Worm (Caenorhabditis elegans): ENCODE measurements around the gene K11D12.7.

Gene K11D12.7

DNA sequence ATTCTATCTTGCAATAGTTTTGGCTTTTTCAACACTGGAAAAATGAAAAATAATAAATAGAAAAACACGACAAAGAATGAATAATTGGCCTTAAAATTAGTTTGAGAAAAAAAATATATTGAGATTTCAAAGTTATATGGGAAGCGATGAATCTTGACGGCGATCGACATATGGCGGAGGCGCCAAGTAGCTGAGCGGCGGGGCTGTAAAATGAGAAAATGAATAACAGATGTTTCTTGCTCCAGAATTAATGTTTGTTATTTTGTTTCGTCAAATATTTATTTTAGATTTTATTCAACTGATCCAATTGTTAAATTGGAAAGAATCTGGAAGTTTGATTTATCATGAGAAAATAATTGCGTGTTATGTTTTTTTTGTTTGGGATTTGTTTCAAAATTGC, 3.3 kb upstream of the K11D12.7 start, which contains the start of gene K11D12.11:
K11D12.11 (minus strand) TSS at position 42 of the 400 bp plus-strand sequence.
- no peak for TF ChIP-seq F13C5.2 (tag; optimal IDR thresholded peaks at IDR 0.05)
- no peak for TF ChIP-seq flt-1 (GFP tag; IDR thresholded peaks at IDR 0.05)
- no peak for TF ChIP-seq tbx-11 (GFP tag; IDR thresholded peaks at IDR 0.05)
- TF ChIP-seq sea-1 (GFP tag; conservative IDR thresholded peaks at IDR 0.05) = no peak
- no peak for TF ChIP-seq ceh-13 (GFP tag; optimal IDR thresholded peaks at IDR 0.05)
- no peak for TF ChIP-seq aly-1 (tag; optimal IDR thresholded peaks at IDR 0.05)
- TF ChIP-seq tra-4 (tag; optimal IDR thresholded peaks at IDR 0.05) = no peak
- TF ChIP-seq scrt-1 (GFP tag; IDR thresholded peaks at IDR 0.05) = no peak
- TF ChIP-seq hnd-1 (tag; optimal IDR thresholded peaks at IDR 0.05) = no peak
- no peak for TF ChIP-seq B0310.2 (tag; optimal IDR thresholded peaks at IDR 0.05)
- no peak for TF ChIP-seq ets-7 (tag; optimal IDR thresholded peaks at IDR 0.05)
- TF ChIP-seq ama-1 (optimal IDR thresholded peaks at IDR 0.05) = no peak
- no peak for TF ChIP-seq ceh-36 (tag; optimal IDR thresholded peaks at IDR 0.05)
- TF ChIP-seq pes-1 (GFP tag; IDR thresholded peaks at IDR 0.05) = no peak
- TF ChIP-seq tbx-37 (GFP tag; conservative IDR thresholded peaks at IDR 0.05) = no peak
- TF ChIP-seq hmg-4 (GFP tag; optimal IDR thresholded peaks at IDR 0.05) = no peak
- TF ChIP-seq hmbx-1 (tag; optimal IDR thresholded peaks at IDR 0.05) = no peak

DNA sequence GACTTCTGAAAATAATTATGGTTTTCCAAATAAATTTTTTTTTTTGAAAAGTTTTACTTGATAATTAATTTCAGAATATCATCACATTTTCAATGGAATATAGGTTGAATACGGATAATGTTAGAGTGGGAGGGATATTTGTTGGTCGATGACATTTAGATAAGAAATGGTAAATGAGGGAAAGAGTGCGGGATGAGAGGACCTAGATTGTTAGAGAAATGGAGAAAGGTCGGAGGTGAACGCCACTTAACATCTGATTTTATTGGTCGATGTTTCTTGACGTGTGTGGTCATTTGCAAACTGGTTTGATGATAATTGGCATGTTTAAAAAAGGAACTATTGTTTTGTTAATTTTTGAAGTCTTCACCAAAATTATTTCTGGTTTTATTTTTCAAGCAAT, 2.2 kb upstream of the K11D12.7 start:
- TF ChIP-seq aly-1 (tag; optimal IDR thresholded peaks at IDR 0.05) (no peak), hmg-4 (GFP tag; optimal IDR thresholded peaks at IDR 0.05) (no peak), pes-1 (GFP tag; IDR thresholded peaks at IDR 0.05) (no peak), hnd-1 (tag; optimal IDR thresholded peaks at IDR 0.05) (no peak)

DNA sequence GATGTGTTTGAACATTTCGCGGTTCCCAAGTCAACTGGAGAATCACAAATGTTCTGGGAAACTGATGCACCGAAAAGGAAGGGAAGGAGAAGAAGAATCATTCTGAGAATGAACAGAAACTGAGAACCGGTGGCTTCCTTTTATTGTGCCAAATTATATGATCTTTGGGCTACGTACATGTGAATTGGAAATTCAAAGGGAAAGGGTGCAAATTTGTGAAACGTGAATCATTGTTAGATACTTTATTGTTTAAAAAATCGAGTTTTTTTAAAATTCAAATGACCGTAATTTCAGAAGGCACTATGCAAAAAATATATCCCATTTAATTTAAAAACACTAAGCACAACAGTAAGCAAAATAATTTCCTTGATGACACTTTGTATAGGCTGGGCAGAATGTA, 1.2 kb downstream of the K11D12.7 start, which contains the start of gene K11D12.6:
K11D12.6 (minus strand) TSS at position 101 of the 400 bp plus-strand sequence.
- TF ChIP-seq tbx-11 (GFP tag; IDR thresholded peaks at IDR 0.05) (no peak), tra-4 (tag; optimal IDR thresholded peaks at IDR 0.05) (no peak), B0310.2 (tag; optimal IDR thresholded peaks at IDR 0.05) (no peak), ama-1 (optimal IDR thresholded peaks at IDR 0.05) (no peak), hnd-1 (tag; optimal IDR thresholded peaks at IDR 0.05) (no peak), pes-1 (GFP tag; IDR thresholded peaks at IDR 0.05) (no peak), hmg-4 (GFP tag; optimal IDR thresholded peaks at IDR 0.05) (no peak), ceh-36 (tag; optimal IDR thresholded peaks at IDR 0.05) (no peak), flt-1 (GFP tag; IDR thresholded peaks at IDR 0.05) (no peak)

DNA sequence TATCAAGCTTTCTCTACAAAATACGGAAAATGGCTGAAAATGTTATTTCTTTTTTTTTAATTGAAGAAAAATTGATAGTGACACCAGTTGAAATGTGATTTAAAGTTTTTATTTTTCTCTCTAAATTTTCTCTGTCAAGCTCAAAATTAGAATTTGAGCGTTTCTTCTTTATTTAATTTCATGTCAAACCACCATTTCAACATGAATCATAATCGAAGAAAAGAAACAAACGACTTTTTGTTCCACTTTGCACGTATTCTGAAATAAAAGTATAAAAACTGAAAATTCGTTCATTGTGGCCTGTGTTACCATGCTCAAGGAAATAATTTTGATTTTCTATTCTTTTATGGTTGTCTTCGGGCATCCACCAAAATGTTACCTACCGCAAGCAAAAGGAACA, 3.2 kb downstream of the K11D12.7 start, which contains the start of gene K11D12.13:
K11D12.13 (plus strand) TSS at position 301 of the 400 bp plus-strand sequence.
- TF ChIP-seq ama-1 (optimal IDR thresholded peaks at IDR 0.05) (no peak), ets-7 (tag; optimal IDR thresholded peaks at IDR 0.05) (no peak), tbx-37 (GFP tag; conservative IDR thresholded peaks at IDR 0.05) (no peak), hmbx-1 (tag; optimal IDR thresholded peaks at IDR 0.05) (no peak), tra-4 (tag; optimal IDR thresholded peaks at IDR 0.05) (no peak)

DNA sequence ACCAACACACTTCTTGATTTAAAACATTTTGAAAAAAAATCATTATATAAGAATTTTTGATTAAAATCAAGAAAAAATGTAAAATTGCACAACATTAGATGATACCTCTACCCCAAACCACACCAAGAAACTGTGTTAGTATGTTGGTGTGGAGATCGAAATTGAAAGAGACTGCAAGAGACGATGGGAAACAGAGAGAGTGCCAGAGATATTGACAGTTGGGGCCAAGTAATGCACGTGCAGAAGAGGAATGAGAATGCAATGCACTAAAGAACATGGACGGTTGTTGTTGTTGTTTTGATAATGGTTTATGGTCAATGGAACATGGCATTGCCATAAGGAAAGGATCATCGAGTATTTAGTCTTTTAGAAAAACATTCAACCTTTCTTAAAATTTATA, 4.1 kb downstream of the K11D12.7 start:
- no peak for TF ChIP-seq aly-1 (tag; optimal IDR thresholded peaks at IDR 0.05)
- TF ChIP-seq tra-4 (tag; optimal IDR thresholded peaks at IDR 0.05) = no peak
- no peak for TF ChIP-seq hmbx-1 (tag; optimal IDR thresholded peaks at IDR 0.05)
- no peak for TF ChIP-seq ets-7 (tag; optimal IDR thresholded peaks at IDR 0.05)
- TF ChIP-seq hnd-1 (tag; optimal IDR thresholded peaks at IDR 0.05) = no peak
- TF ChIP-seq pes-1 (GFP tag; IDR thresholded peaks at IDR 0.05) = no peak
- no peak for TF ChIP-seq tbx-37 (GFP tag; conservative IDR thresholded peaks at IDR 0.05)
- TF ChIP-seq ceh-13 (GFP tag; optimal IDR thresholded peaks at IDR 0.05) = no peak
- TF ChIP-seq tbx-11 (GFP tag; IDR thresholded peaks at IDR 0.05) = no peak
- no peak for TF ChIP-seq F13C5.2 (tag; optimal IDR thresholded peaks at IDR 0.05)
- TF ChIP-seq ceh-36 (tag; optimal IDR thresholded peaks at IDR 0.05) = no peak
- TF ChIP-seq B0310.2 (tag; optimal IDR thresholded peaks at IDR 0.05) = no peak
- no peak for TF ChIP-seq sea-1 (GFP tag; conservative IDR thresholded peaks at IDR 0.05)
- TF ChIP-seq flt-1 (GFP tag; IDR thresholded peaks at IDR 0.05) = no peak
- TF ChIP-seq ama-1 (optimal IDR thresholded peaks at IDR 0.05) = no peak
- no peak for TF ChIP-seq scrt-1 (GFP tag; IDR thresholded peaks at IDR 0.05)
- no peak for TF ChIP-seq hmg-4 (GFP tag; optimal IDR thresholded peaks at IDR 0.05)

DNA sequence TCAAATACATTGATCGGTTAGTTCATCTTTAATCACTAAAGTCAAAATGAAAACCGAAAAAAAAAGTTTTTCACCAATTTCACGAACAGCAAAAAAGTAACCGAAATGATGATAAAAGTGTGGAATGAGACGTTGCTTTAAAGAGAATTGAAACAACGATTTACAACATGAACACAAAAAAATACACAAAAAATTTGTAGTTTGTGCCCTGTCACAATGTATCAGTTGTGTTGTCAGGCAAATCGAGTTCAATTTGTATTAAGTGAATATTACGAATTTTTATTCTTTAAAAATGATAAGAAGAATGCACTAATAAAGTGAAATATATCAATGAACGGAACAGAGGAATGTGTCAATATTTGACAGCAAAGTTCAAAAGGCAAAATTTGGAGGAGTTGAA, 4.5 kb downstream of the K11D12.7 start:
- TF ChIP-seq ets-7 (tag; optimal IDR thresholded peaks at IDR 0.05) (no peak), tbx-37 (GFP tag; conservative IDR thresholded peaks at IDR 0.05) (no peak)

DNA sequence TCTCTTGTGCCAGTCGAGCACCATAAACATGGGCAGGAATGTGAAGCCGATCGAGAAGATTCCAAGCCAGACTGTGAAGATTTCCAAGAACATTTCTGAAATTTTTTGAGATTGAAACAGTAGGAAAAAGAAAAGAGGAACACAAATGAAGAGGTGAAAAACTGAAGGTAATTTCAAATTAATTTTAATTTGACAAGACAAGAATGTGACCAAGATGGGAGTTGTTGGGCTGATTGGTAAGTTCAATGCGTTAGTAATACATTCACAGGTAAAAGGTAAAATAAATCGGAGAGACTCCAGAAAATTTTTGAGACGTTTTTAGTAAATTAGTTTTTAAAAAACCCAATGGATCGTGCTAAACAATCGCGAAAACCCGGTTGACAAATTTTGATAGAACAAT, 5.5 kb downstream of the K11D12.7 start, which contains the start of gene swt-7:
swt-7 (minus strand) TSS at position 101 of the 400 bp plus-strand sequence.
- TF ChIP-seq ceh-13 (GFP tag; optimal IDR thresholded peaks at IDR 0.05) (no peak), ceh-36 (tag; optimal IDR thresholded peaks at IDR 0.05) (no peak), ama-1 (optimal IDR thresholded peaks at IDR 0.05) (no peak), hmg-4 (GFP tag; optimal IDR thresholded peaks at IDR 0.05) (no peak), tbx-37 (GFP tag; conservative IDR thresholded peaks at IDR 0.05) (no peak), scrt-1 (GFP tag; IDR thresholded peaks at IDR 0.05) (no peak), sea-1 (GFP tag; conservative IDR thresholded peaks at IDR 0.05) (no peak), flt-1 (GFP tag; IDR thresholded peaks at IDR 0.05) (no peak), aly-1 (tag; optimal IDR thresholded peaks at IDR 0.05) (no peak), tra-4 (tag; optimal IDR thresholded peaks at IDR 0.05) (no peak), hnd-1 (tag; optimal IDR thresholded peaks at IDR 0.05) (no peak), pes-1 (GFP tag; IDR thresholded peaks at IDR 0.05) (no peak), ets-7 (tag; optimal IDR thresholded peaks at IDR 0.05) (no peak), F13C5.2 (tag; optimal IDR thresholded peaks at IDR 0.05) (no peak), hmbx-1 (tag; optimal IDR thresholded peaks at IDR 0.05) (no peak), tbx-11 (GFP tag; IDR thresholded peaks at IDR 0.05) (no peak), B0310.2 (tag; optimal IDR thresholded peaks at IDR 0.05) (no peak)

DNA sequence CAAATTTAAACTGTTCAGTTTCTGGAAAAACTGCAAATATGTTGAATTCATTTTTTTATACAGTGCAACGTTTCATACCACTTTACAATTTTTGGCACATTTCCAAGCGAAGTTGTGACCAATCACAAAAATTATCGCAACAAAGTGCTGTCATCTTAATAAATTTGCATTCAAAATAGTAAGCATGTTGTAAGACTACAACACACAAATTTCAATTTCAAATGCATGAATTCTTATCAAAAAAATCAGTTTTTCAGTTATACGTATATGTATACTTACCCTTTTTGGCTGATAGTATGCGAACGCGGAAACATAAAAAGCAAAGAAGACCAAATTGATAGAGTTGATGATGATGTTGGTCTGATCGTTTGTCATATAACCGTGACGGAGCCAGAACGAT, 6.1 kb downstream of the K11D12.7 start:
- no peak for TF ChIP-seq hmg-4 (GFP tag; optimal IDR thresholded peaks at IDR 0.05)
- no peak for TF ChIP-seq tbx-37 (GFP tag; conservative IDR thresholded peaks at IDR 0.05)
- TF ChIP-seq ets-7 (tag; optimal IDR thresholded peaks at IDR 0.05) = no peak
- no peak for TF ChIP-seq tra-4 (tag; optimal IDR thresholded peaks at IDR 0.05)
- TF ChIP-seq sea-1 (GFP tag; conservative IDR thresholded peaks at IDR 0.05) = no peak
- TF ChIP-seq B0310.2 (tag; optimal IDR thresholded peaks at IDR 0.05) = no peak
- no peak for TF ChIP-seq F13C5.2 (tag; optimal IDR thresholded peaks at IDR 0.05)
- TF ChIP-seq ama-1 (optimal IDR thresholded peaks at IDR 0.05) = no peak
- no peak for TF ChIP-seq aly-1 (tag; optimal IDR thresholded peaks at IDR 0.05)
- no peak for TF ChIP-seq ceh-13 (GFP tag; optimal IDR thresholded peaks at IDR 0.05)
- no peak for TF ChIP-seq hmbx-1 (tag; optimal IDR thresholded peaks at IDR 0.05)
- no peak for TF ChIP-seq pes-1 (GFP tag; IDR thresholded peaks at IDR 0.05)
- TF ChIP-seq tbx-11 (GFP tag; IDR thresholded peaks at IDR 0.05) = no peak
- no peak for TF ChIP-seq ceh-36 (tag; optimal IDR thresholded peaks at IDR 0.05)
- TF ChIP-seq hnd-1 (tag; optimal IDR thresholded peaks at IDR 0.05) = no peak
- no peak for TF ChIP-seq flt-1 (GFP tag; IDR thresholded peaks at IDR 0.05)

Measured in whole organism, early embryonic.